Fruit fly (Drosophila melanogaster) whole organism, adult: ENCODE measurements around the gene GatC.

Source experiments
- CG11617 ChIP-seq: fragments of 200-800 bp; sonication (Bioruptor generic); optimal IDR thresholded peaks from 2 replicates; lab custom pipeline; 2017; ENCODE audit warnings: mild to moderate bottlenecking, missing biosample characterization, missing genetic modification reagents, missing genetic modification characterization
- CG12768 ChIP-seq: fragments of 200-800 bp; sonication (Bioruptor generic); optimal IDR thresholded peaks from 2 replicates; lab custom pipeline; 2017; ENCODE audit warnings: missing biosample characterization, missing genetic modification characterization, mild to moderate bottlenecking, moderate library complexity, missing genetic modification reagents
- CG14711 ChIP-seq: fragments of 200-800 bp; sonication (Bioruptor generic); optimal IDR thresholded peaks from 2 replicates; lab custom pipeline; 2018; ENCODE audit warnings: missing biosample characterization, mild to moderate bottlenecking, missing genetic modification characterization, moderate library complexity
- CG1620 ChIP-seq: fragments of 200-800 bp; sonication (Bioruptor generic); optimal IDR thresholded peaks from 2 replicates; lab custom pipeline; 2016; ENCODE audit warnings: missing biosample characterization, missing genetic modification characterization
- CG33017 ChIP-seq: fragments of 200-800 bp; sonication (Bioruptor generic); optimal IDR thresholded peaks from 2 replicates; lab custom pipeline; 2018; ENCODE audit warnings: missing biosample characterization, mild to moderate bottlenecking, missing genetic modification characterization, moderate library complexity
- CG5204 ChIP-seq: fragments of 200-800 bp; sonication (Bioruptor generic); optimal IDR thresholded peaks from 2 replicates; lab custom pipeline; 2016; ENCODE audit warnings: missing biosample characterization, missing genetic modification characterization
- CG7045 ChIP-seq: fragments of 200-800 bp; sonication (Bioruptor generic); optimal IDR thresholded peaks from 2 replicates; lab custom pipeline; 2017; ENCODE audit warnings: missing biosample characterization, mild to moderate bottlenecking, missing genetic modification characterization
- CG7101 ChIP-seq: fragments of 200-800 bp; sonication (Bioruptor generic); optimal IDR thresholded peaks from 2 replicates; lab custom pipeline; 2018; ENCODE audit warnings: missing biosample characterization, mild to moderate bottlenecking, missing genetic modification characterization, moderate library complexity
- Clk ChIP-seq: fragments of 200-800 bp; sonication (Bioruptor generic); optimal IDR thresholded peaks from 2 replicates; lab custom pipeline; 2017; ENCODE audit warnings: missing biosample characterization, missing genetic modification characterization
- Crg-1 ChIP-seq: fragments of 200-800 bp; sonication (Bioruptor generic); optimal IDR thresholded peaks from 2 replicates; lab custom pipeline; 2016; ENCODE audit warnings: missing biosample characterization, missing genetic modification characterization
- Hr96 ChIP-seq: fragments of 200-800 bp; sonication (Bioruptor generic); optimal IDR thresholded peaks from 2 replicates; lab custom pipeline; 2016; ENCODE audit warnings: missing biosample characterization, missing genetic modification characterization
- Mnt ChIP-seq: fragments of 200-800 bp; sonication (Bioruptor generic); optimal IDR thresholded peaks from 2 replicates; lab custom pipeline; 2016; ENCODE audit warnings: missing biosample characterization, mild to moderate bottlenecking, missing genetic modification characterization
- bab1 ChIP-seq: fragments of 200-800 bp; sonication (Bioruptor generic); optimal IDR thresholded peaks from 3 replicates; lab custom pipeline; 2019; ENCODE audit warnings: missing biosample characterization, mild to moderate bottlenecking, missing genetic modification characterization, moderate library complexity
- cic ChIP-seq: fragments of 200-800 bp; sonication (Bioruptor generic); optimal IDR thresholded peaks from 2 replicates; lab custom pipeline; 2017; ENCODE audit warnings: missing biosample characterization, mild to moderate bottlenecking, missing genetic modification characterization, moderate library complexity
- cnc ChIP-seq, 2 experiments: fragments of >200 bp; optimal IDR thresholded peaks; 2 replicates each; lab custom pipeline; 2017
- kay ChIP-seq: fragments of 200-800 bp; sonication (Bioruptor generic); peaks from one replicate; lab custom pipeline; 2016; ENCODE audit warnings: missing biosample characterization, missing genetic modification characterization, borderline replicate concordance
- ovo ChIP-seq: fragments of 200-800 bp; sonication (Bioruptor generic); optimal IDR thresholded peaks from 2 replicates; lab custom pipeline; 2016; ENCODE audit warnings: missing biosample characterization, missing genetic modification characterization
- pad ChIP-seq: fragments of 200-800 bp; sonication (Bioruptor generic); optimal IDR thresholded peaks from 3 replicates; lab custom pipeline; 2017; ENCODE audit warnings: missing biosample characterization, missing genetic modification characterization, mild to moderate bottlenecking, moderate library complexity, missing genetic modification reagents
- tj ChIP-seq: fragments of 200-800 bp; sonication (Bioruptor generic); optimal IDR thresholded peaks from 3 replicates; lab custom pipeline; 2017; ENCODE audit warnings: missing biosample characterization, mild to moderate bottlenecking, missing genetic modification characterization, moderate library complexity
- toe ChIP-seq: fragments of 200-800 bp; sonication (Bioruptor generic); optimal IDR thresholded peaks from 2 replicates; lab custom pipeline; 2016; ENCODE audit warnings: missing biosample characterization, missing genetic modification characterization

GatC gene

DNA sequence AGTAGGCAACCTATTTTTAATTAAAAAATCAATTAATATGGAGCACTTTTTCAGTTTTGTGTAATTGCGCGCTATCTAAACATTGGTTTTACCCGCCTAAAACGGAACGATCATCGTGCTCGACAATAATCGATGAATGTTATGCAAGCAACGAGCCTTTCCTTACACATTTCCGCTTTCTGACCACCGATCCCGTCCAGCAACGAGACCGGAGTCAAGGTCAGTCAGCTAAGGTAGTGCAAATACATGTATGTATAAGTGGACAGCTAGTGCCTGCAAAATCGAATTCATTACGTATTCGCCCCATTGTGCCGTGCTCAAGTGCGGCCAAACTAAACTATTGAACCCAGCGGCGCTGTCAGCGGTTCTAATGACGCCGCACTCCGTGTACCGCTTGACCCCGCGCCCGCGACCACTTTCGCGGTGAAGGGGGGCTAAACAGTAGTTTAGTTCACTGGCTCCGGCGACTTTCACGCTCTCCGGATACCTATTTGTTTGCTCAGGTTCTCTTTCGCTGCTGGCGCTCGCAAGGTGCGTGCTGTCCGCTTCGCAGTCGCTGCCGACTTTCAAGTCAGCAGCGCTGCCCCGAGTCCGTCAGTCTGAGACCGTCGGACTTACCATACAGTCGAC is 29.8 kb downstream of the GatC start, which contains the start of gene CAH1:
TSS of gene CAH1 (plus strand) at position 595 of the 630 bp plus-strand sequence.
- TF ChIP-seq CG11617 (GFP tag; lab: Kevin White, UChicago) (no peak), kay (GFP tag; lab: Kevin White, UChicago) (no peak), CG5204 (no peak), CG7045 (GFP tag; lab: Kevin White, UChicago) (no peak), CG33017 (tag; lab: Kevin White, UChicago) (peak; percentile 1), cnc (optimal IDR thresholded peaks at IDR 0.05; lab: Kevin White, UChicago) (peak in 1 of 2 experiments; percentile 37), Mnt (GFP tag; lab: Kevin White, UChicago) (peak; percentile 11), Clk (no peak), CG1620 (GFP tag; lab: Kevin White, UChicago) (no peak), ovo (peak; percentile 23), toe (no peak), Hr96 (GFP tag; lab: Kevin White, UChicago) (no peak), bab1 (GFP tag; lab: Kevin White, UChicago) (no peak), cic (peak; percentile 52), tj (peak; percentile 32), Crg-1 (GFP tag; lab: Kevin White, UChicago) (no peak), CG12768 (GFP tag; lab: Kevin White, UChicago) (peak; percentile 70), CG14711 (tag; lab: Kevin White, UChicago) (no peak), CG7101 (no peak)

DNA sequence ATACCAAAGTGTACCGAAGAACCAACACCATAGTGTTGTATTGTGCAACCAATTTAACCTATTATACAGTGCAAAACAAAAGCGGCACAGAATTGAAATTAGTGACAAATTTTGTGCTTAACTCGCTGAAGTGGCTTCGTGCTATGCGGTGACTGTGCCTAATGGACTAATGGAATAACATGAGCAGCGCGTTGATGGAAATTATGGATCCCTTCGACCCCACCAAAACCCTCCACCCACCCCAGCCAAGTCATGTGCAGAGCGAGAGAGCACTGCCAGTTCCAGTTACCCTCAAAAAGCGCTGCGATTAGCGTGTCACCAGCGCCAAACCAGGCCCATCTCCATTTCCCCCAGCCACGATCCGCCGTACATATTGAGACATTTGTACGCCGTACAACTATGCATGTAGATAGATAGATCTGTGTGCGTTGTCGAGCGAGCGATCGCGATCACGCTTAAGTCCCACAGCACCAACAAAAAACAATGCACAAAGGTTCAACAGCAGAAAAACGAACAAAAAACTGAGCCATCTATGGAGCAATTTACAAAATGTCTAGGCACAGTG is 30.7 kb downstream of the GatC start:
- TF ChIP-seq CG14711 (tag; lab: Kevin White, UChicago) (no peak), pad (GFP tag; lab: Kevin White, UChicago) (no peak), ovo (no peak), tj (no peak), CG7101 (no peak), toe (no peak), Mnt (GFP tag; lab: Kevin White, UChicago) (peak; percentile 35), CG12768 (GFP tag; lab: Kevin White, UChicago) (peak; percentile 58), Hr96 (GFP tag; lab: Kevin White, UChicago) (no peak), cic (peak; percentile 51)

DNA sequence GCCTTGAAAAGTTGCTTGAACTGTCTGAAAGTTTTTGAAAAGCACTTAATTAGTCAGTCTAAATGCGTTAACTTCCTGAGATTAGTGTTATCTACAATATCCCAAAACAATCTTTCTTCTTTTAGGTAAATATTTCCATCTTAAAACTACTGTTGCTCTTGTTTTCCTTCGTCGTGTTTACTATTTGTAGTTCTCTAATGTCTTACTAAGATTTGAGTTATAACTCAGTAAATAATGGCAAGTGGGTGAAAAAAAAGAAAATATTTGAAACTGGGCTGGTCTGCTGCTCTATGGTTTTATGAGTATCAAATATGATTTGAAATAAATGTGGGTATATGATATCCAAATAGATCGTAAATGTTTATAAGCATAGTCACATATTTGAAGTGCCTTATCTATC is 31.7 kb downstream of the GatC start:
- TF ChIP-seq cic (peak; percentile 60), CG11617 (GFP tag; lab: Kevin White, UChicago) (no peak), ovo (no peak), bab1 (GFP tag; lab: Kevin White, UChicago) (no peak), CG12768 (GFP tag; lab: Kevin White, UChicago) (peak; percentile 16), Hr96 (GFP tag; lab: Kevin White, UChicago) (no peak), CG7045 (GFP tag; lab: Kevin White, UChicago) (peak; percentile 47), Mnt (GFP tag; lab: Kevin White, UChicago) (no peak), CG1620 (GFP tag; lab: Kevin White, UChicago) (no peak), Clk (no peak), tj (no peak), CG33017 (tag; lab: Kevin White, UChicago) (peak; percentile 40), Crg-1 (GFP tag; lab: Kevin White, UChicago) (peak; percentile 12), cnc (optimal IDR thresholded peaks at IDR 0.05; lab: Kevin White, UChicago) (no peak), CG5204 (no peak), toe (no peak), pad (GFP tag; lab: Kevin White, UChicago) (no peak), kay (GFP tag; lab: Kevin White, UChicago) (no peak), CG14711 (tag; lab: Kevin White, UChicago) (no peak), CG7101 (peak; percentile 61)

DNA sequence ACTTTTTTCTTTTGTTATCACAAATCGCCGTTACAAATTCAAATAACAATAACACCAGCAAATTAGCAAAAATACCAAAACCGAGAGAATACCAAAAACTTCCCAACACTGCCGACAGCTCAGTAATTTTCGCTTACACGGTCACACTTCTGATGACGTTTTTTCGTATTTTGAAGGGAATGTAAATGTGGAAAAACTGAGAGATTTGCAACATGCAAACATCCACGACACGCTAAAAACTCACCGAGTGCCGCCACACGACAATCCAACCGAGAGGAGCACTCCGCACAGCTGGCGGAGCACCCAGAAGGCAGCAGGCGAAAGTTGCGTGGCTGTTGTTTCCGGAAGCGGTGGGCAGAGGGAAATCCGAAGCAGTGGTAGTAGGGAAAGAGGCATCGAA is 39.5 kb downstream of the GatC start, which contains the start of gene Sec71:
TSS of gene Sec71 (plus strand) at position 117 of the 400 bp plus-strand sequence.
- no peak for TF ChIP-seq CG11617 (GFP tag; lab: Kevin White, UChicago)
- peak; percentile 52 for TF ChIP-seq bab1 (GFP tag; lab: Kevin White, UChicago)
- peak; percentile 37 for TF ChIP-seq tj
- no peak for TF ChIP-seq cnc (optimal IDR thresholded peaks at IDR 0.05; lab: Kevin White, UChicago)
- peak; percentile 33 for TF ChIP-seq CG7101
- no peak for TF ChIP-seq ovo
- peak; percentile 2 for TF ChIP-seq cic

DNA sequence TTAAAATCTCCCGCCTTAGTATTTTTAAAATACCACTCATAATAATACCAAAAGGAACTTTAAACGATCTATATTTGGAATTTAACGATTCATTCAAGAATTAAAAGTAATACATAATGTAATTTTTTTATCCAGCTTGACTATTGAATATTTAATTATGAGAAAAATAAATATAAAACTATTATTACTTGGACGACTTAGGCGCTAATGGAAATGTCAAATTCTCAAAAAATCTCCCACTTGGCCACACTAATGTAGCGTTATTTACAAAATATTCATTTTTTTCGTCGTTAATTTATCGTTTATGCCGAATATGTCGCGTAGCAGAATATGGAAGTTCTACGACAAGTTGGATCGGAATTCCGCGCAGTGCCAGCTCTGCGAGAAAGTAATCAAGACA is 42.2 kb downstream of the GatC start, which contains the start of gene CG16863:
TSS of gene CG16863 (plus strand) at position 245 of the 400 bp plus-strand sequence.
- no peak for TF ChIP-seq CG11617 (GFP tag; lab: Kevin White, UChicago)
- TF ChIP-seq ovo = no peak
- no peak for TF ChIP-seq tj
- no peak for TF ChIP-seq bab1 (GFP tag; lab: Kevin White, UChicago)
- no peak for TF ChIP-seq CG5204
- TF ChIP-seq CG1620 (GFP tag; lab: Kevin White, UChicago) = no peak

DNA sequence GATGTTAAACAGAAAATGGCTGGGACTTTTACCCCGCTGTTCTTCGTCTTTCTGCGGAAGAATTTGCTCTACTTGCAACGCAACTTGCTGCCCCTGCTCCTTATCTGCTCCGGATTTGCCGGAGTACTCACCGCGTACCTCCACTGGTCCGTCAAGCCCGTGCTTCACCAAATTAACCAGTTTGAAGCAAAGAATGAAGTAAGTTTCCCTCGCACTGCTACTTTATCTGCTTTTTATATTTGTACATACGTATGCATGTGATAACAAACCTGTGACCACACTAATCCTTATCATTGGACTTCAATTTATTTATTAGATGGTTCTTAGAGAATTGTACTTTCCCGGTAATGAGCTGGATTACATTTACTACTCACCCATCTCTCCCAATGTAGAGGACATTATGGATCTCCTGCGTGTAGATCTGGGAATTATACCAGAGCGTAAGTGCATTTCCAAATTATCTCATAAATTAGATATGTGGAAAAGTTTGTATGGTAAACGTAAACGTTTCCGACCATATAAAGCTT is 48.7 kb downstream of the GatC start, which contains the start of gene CG16890:
TSS of gene CG16890 (minus strand) at position 184 of the 527 bp plus-strand sequence.
- TF ChIP-seq CG7045 (GFP tag; lab: Kevin White, UChicago) (no peak), cic (peak; percentile 59)
